Fruit fly (Drosophila melanogaster): ENCODE data around the gene CG15465.

Gene CG15465

dm6 chrX:5086724-5087660 lies 1.4 kb downstream of the CG15465 start (continued):
- no peak for TF ChIP-seq tll (GFP tag; optimal IDR thresholded peaks at IDR 0.05)
- TF ChIP-seq BtbVII (GFP tag; optimal IDR thresholded peaks at IDR 0.05): no peak
- TF ChIP-seq Ets97D (GFP tag; optimal IDR thresholded peaks at IDR 0.05): no peak
- TF ChIP-seq crol (GFP tag; IDR thresholded peaks at IDR 0.05): peak; percentile 85
- TF ChIP-seq Usf (GFP tag; optimal IDR thresholded peaks at IDR 0.05): no peak
- TF ChIP-seq kay (GFP tag; optimal IDR thresholded peaks at IDR 0.05): no peak
- TF ChIP-seq esg (GFP tag; conservative IDR thresholded peaks at IDR 0.05): peak; percentile 35; the same call in 1 of the 2 replicates
- TF ChIP-seq odd (GFP tag; optimal IDR thresholded peaks at IDR 0.05): peak; percentile 19
- peak; percentile 6 for TF ChIP-seq ATbp (GFP tag; optimal IDR thresholded peaks at IDR 0.05)
- TF ChIP-seq CG2712 (tag; optimal IDR thresholded peaks at IDR 0.05): peak; percentile 62
- peak; percentile 8 for TF ChIP-seq pum (GFP tag; optimal IDR thresholded peaks at IDR 0.05)
- TF ChIP-seq zfh1 (GFP tag; IDR thresholded peaks at IDR 0.05): no peak
- no peak for TF ChIP-seq ash1 (GFP tag; optimal IDR thresholded peaks at IDR 0.05)
- no peak for TF ChIP-seq CG3407 (GFP tag; optimal IDR thresholded peaks at IDR 0.05)
- TF ChIP-seq Max (GFP tag; optimal IDR thresholded peaks at IDR 0.05): peak; percentile 1
- no peak for TF ChIP-seq CTCF (GFP tag; optimal IDR thresholded peaks at IDR 0.05)
- no peak for TF ChIP-seq CG7357 (GFP tag; IDR thresholded peaks at IDR 0.05)
- peak; percentile 67 for TF ChIP-seq Rfx (GFP tag; IDR thresholded peaks at IDR 0.05)
- no peak for TF ChIP-seq twi (tag; optimal IDR thresholded peaks at IDR 0.05)
- peak; percentile 16 for TF ChIP-seq CG2875 (GFP tag; optimal IDR thresholded peaks at IDR 0.05)
- TF ChIP-seq scrt (GFP tag; optimal IDR thresholded peaks at IDR 0.05): peak; percentile 26
- peak; percentile 28 for TF ChIP-seq CG8089 (GFP tag; optimal IDR thresholded peaks at IDR 0.05)
- TF ChIP-seq CG10462 (GFP tag; optimal IDR thresholded peaks at IDR 0.05): peak; percentile 38
- peak; percentile 73 for TF ChIP-seq CG2120 (GFP tag; optimal IDR thresholded peaks at IDR 0.05)
- TF ChIP-seq danr (GFP tag; IDR thresholded peaks at IDR 0.05): no peak
- TF ChIP-seq bsh (GFP tag; optimal IDR thresholded peaks at IDR 0.05): peak; percentile 46 to 70
- TF ChIP-seq CG10209 (GFP tag; optimal IDR thresholded peaks at IDR 0.05): peak; percentile 70
- TF ChIP-seq insv (GFP tag; optimal IDR thresholded peaks at IDR 0.05): no peak
- peak; percentile 26 for TF ChIP-seq Six4 (GFP tag; optimal IDR thresholded peaks at IDR 0.05)
- no peak for TF ChIP-seq CG6272 (GFP tag; IDR thresholded peaks at IDR 0.05)
- TF ChIP-seq ap (GFP tag; IDR thresholded peaks at IDR 0.05): no peak
- no peak for TF ChIP-seq knrl (GFP tag; IDR thresholded peaks at IDR 0.05; ENCODE audit: partially characterized antibody)
- peak; percentile 47 for TF ChIP-seq az2 (GFP tag; optimal IDR thresholded peaks at IDR 0.05)
- TF ChIP-seq CG32772 (GFP tag; IDR thresholded peaks at IDR 0.05): 0 out of 2 replicates have a peak, but pooled peaks have one; percentile 18
- peak; percentile 66 for TF ChIP-seq Asciz (GFP tag; optimal IDR thresholded peaks at IDR 0.05)
- no peak for TF ChIP-seq Opbp (GFP tag; IDR thresholded peaks at IDR 0.05; ENCODE audit: partially characterized antibody)
- no peak for TF ChIP-seq Myb (GFP tag; optimal IDR thresholded peaks at IDR 0.05)
- no peak for TF ChIP-seq dati (GFP tag; IDR thresholded peaks at IDR 0.05)
- peak; percentile 32 for TF ChIP-seq CG15514 (GFP tag; optimal IDR thresholded peaks at IDR 0.05)
- no peak for TF ChIP-seq CG9797 (GFP tag; optimal IDR thresholded peaks at IDR 0.05)
- TF ChIP-seq cad (GFP tag; optimal IDR thresholded peaks at IDR 0.05): no peak
- TF ChIP-seq Oaz (GFP tag; IDR thresholded peaks at IDR 0.05): no peak
- no peak for TF ChIP-seq CG7987 (GFP tag; optimal IDR thresholded peaks at IDR 0.05)
- no peak for TF ChIP-seq fd102C (GFP tag; optimal IDR thresholded peaks at IDR 0.05)
- no peak for TF ChIP-seq CG4707 (GFP tag; optimal IDR thresholded peaks at IDR 0.05)
- TF ChIP-seq Spps (tag; optimal IDR thresholded peaks at IDR 0.05): no peak
- TF ChIP-seq hbn (GFP tag; IDR thresholded peaks at IDR 0.05; ENCODE audit: partially characterized antibody): no peak
- peak; percentile 41 for TF ChIP-seq pnt (GFP tag; optimal IDR thresholded peaks at IDR 0.05)
- TF ChIP-seq CG10431 (GFP tag; optimal IDR thresholded peaks at IDR 0.05): no peak
